Fruit fly (Drosophila melanogaster) whole organism, wandering third instar larva: ENCODE results near the gene Nlg2.
A peak's percentile ranks its signal among the peaks of the same experiment; 100 is the strongest.

Experiments
- Abd-B ChIP-seq: fragments of >200 bp; optimal IDR thresholded peaks from 2 replicates; lab custom pipeline; 2017; ENCODE audit warnings: missing biosample characterization, missing genetic modification characterization
- CG32264 ChIP-seq: fragments of 200-800 bp; sonication (Bioruptor generic); optimal IDR thresholded peaks from 2 replicates; lab custom pipeline; 2016; ENCODE audit warnings: missing biosample characterization, missing genetic modification characterization
- CG9705 ChIP-seq: fragments of 200-800 bp; sonication (Bioruptor generic); optimal IDR thresholded peaks from 2 replicates; lab custom pipeline; 2018; ENCODE audit warnings: missing biosample characterization, mild to moderate bottlenecking, missing genetic modification characterization
- CrebA ChIP-seq: fragments of 200-800 bp; sonication (Bioruptor generic); optimal IDR thresholded peaks from 2 replicates; lab custom pipeline; 2016; ENCODE audit warnings: missing biosample characterization, mild to moderate bottlenecking, missing genetic modification characterization, borderline replicate concordance
- Dfd ChIP-seq: fragments of >200 bp; optimal IDR thresholded peaks from 2 replicates; lab custom pipeline; 2017; ENCODE audit warnings: missing biosample characterization, missing genetic modification characterization
- GATAd ChIP-seq: sonication (Bioruptor generic); optimal IDR thresholded peaks from 2 replicates; lab custom pipeline; 2016; ENCODE audit warnings: missing biosample characterization, missing genetic modification characterization
- HLH106 ChIP-seq: fragments of 200-800 bp; optimal IDR thresholded peaks from 3 replicates; lab custom pipeline; 2019; ENCODE audit warnings: missing biosample characterization, mild to moderate bottlenecking, missing genetic modification characterization, moderate library complexity
- Hnf4 ChIP-seq: fragments of 200-800 bp; sonication (Bioruptor generic); optimal IDR thresholded peaks from 2 replicates; lab custom pipeline; 2016; ENCODE audit warnings: missing biosample characterization, mild to moderate bottlenecking, missing genetic modification characterization
- Hr78 ChIP-seq: fragments of >200 bp; optimal IDR thresholded peaks from 2 replicates; lab custom pipeline; 2017; ENCODE audit warnings: missing biosample characterization, missing genetic modification characterization
- Hr83 ChIP-seq: fragments of 200-300 bp; sonication (Bioruptor generic); optimal IDR thresholded peaks from 2 replicates; lab custom pipeline; 2016; ENCODE audit warnings: missing biosample characterization, mild to moderate bottlenecking, missing genetic modification characterization, moderate library complexity; ENCODE audit not compliant: poor library complexity, severe bottlenecking
- Jra ChIP-seq: sonication (Bioruptor generic); optimal IDR thresholded peaks from 2 replicates; lab custom pipeline; 2016; ENCODE audit warnings: missing biosample characterization, missing genetic modification characterization
- Mio ChIP-seq: sonication (Bioruptor generic); optimal IDR thresholded peaks from 2 replicates; lab custom pipeline; 2016; ENCODE audit warnings: missing biosample characterization, missing genetic modification characterization
- Myc ChIP-seq: fragments of >200 bp; optimal IDR thresholded peaks from 2 replicates; lab custom pipeline; 2017
- N ChIP-seq: fragments of >200 bp; optimal IDR thresholded peaks from 2 replicates; lab custom pipeline; 2018; ENCODE audit warnings: missing biosample characterization, missing external identifiers, missing genetic modification characterization
- OdsH ChIP-seq: fragments of 200-800 bp; sonication (Bioruptor generic); optimal IDR thresholded peaks from 2 replicates; lab custom pipeline; 2016; ENCODE audit warnings: missing biosample characterization, mild to moderate bottlenecking, missing genetic modification characterization
- Rel ChIP-seq, 2 experiments: fragments of 200-800 bp; sonication (Bioruptor generic) in 1 of 2; optimal IDR thresholded peaks; 2 replicates in 1 of 2; 3 replicates in 1 of 2; lab custom pipeline; 2016 to 2019; ENCODE audit warnings: mild to moderate bottlenecking in 2 of 2, missing biosample characterization in 2 of 2, missing genetic modification characterization in 2 of 2, moderate library complexity in 1 of 2
- Sp1 ChIP-seq: fragments of 200-800 bp; sonication (Bioruptor generic); optimal IDR thresholded peaks from 3 replicates; lab custom pipeline; 2019; ENCODE audit warnings: missing biosample characterization, mild to moderate bottlenecking, missing genetic modification characterization, moderate library complexity
- br ChIP-seq: fragments of 200-800 bp; sonication (Bioruptor generic); optimal IDR thresholded peaks from 2 replicates; lab custom pipeline; 2016; ENCODE audit warnings: missing biosample characterization, missing genetic modification characterization
- brk ChIP-seq: fragments of 200-800 bp; sonication (Bioruptor generic); optimal IDR thresholded peaks from 2 replicates; lab custom pipeline; 2016; ENCODE audit warnings: missing biosample characterization, mild to moderate bottlenecking, missing genetic modification characterization
- dl ChIP-seq, 2 experiments: fragments of 175-275, 200-275 bp in 1 of 2; fragments of 200-275 bp in 1 of 2; sonication (Bioruptor generic); optimal IDR thresholded peaks; lab custom pipeline; 2018; ENCODE audit warnings: mild to moderate bottlenecking in 2 of 2, missing biosample characterization in 2 of 2, missing genetic modification characterization in 2 of 2, moderate library complexity in 2 of 2; ENCODE audit not compliant: partially characterized antibody in 2 of 2, insufficient read depth in 1 of 2
- dmrt93B ChIP-seq: fragments of 200-800 bp; sonication (Bioruptor generic); optimal IDR thresholded peaks from 2 replicates; lab custom pipeline; 2018; ENCODE audit warnings: missing biosample characterization, mild to moderate bottlenecking, missing genetic modification characterization
- dsf ChIP-seq: sonication (Bioruptor generic); optimal IDR thresholded peaks from 2 replicates; lab custom pipeline; 2016; ENCODE audit warnings: missing biosample characterization, missing genetic modification characterization, borderline replicate concordance
- foxo ChIP-seq, 2 experiments: fragments of 200-800 bp; sonication (Bioruptor generic); optimal IDR thresholded peaks; 2 replicates in 1 of 2; 3 replicates in 1 of 2; lab custom pipeline; 2016 to 2017; ENCODE audit warnings: missing biosample characterization in 2 of 2, missing genetic modification characterization in 2 of 2
- fru ChIP-seq: fragments of 200-800 bp; sonication (Bioruptor generic); optimal IDR thresholded peaks from 3 replicates; lab custom pipeline; 2016; ENCODE audit warnings: missing biosample characterization, mild to moderate bottlenecking, missing genetic modification characterization
- h ChIP-seq: fragments of 200-800 bp; sonication (Bioruptor generic); optimal IDR thresholded peaks from 3 replicates; lab custom pipeline; 2016; ENCODE audit warnings: missing biosample characterization, mild to moderate bottlenecking, missing genetic modification characterization
- jim ChIP-seq: fragments of 175-275, 200-325 bp; sonication (Bioruptor generic); optimal IDR thresholded peaks from 2 replicates; lab custom pipeline; 2016; ENCODE audit warnings: missing biosample characterization, mild to moderate bottlenecking, missing genetic modification characterization
- pan ChIP-seq: fragments of >200 bp; optimal IDR thresholded peaks from 2 replicates; lab custom pipeline; 2017
- psq ChIP-seq: fragments of 200-800 bp; sonication (Bioruptor generic); optimal IDR thresholded peaks from 3 replicates; lab custom pipeline; 2017; ENCODE audit warnings: missing biosample characterization, mild to moderate bottlenecking, missing genetic modification characterization, moderate library complexity
- sage ChIP-seq: fragments of 200-800 bp; sonication (Bioruptor generic); optimal IDR thresholded peaks from 2 replicates; lab custom pipeline; 2016; ENCODE audit warnings: missing biosample characterization, mild to moderate bottlenecking, missing genetic modification characterization
- sv ChIP-seq: fragments of 200-800 bp; sonication (Bioruptor generic); optimal IDR thresholded peaks from 3 replicates; lab custom pipeline; 2016; ENCODE audit warnings: missing biosample characterization, missing genetic modification characterization
- usp ChIP-seq: fragments of >200 bp; optimal IDR thresholded peaks from 2 replicates; lab custom pipeline; 2017; ENCODE audit warnings: missing biosample characterization, missing genetic modification characterization
- woc ChIP-seq: sonication (Bioruptor generic); optimal IDR thresholded peaks from 2 replicates; lab custom pipeline; 2016; ENCODE audit warnings: missing biosample characterization, mild to moderate bottlenecking, missing genetic modification characterization

The Nlg2 gene

dm6 chr2L:6913964-6914363, 39.3 kb downstream of the Nlg2 start, which contains the start of gene Wee1:
TSS of gene Wee1 (minus strand) at chr2L:6914138.
- TF ChIP-seq Jra (GFP tag; lab: Kevin White, UChicago) (no peak), CG32264 (GFP tag; lab: Kevin White, UChicago) (no peak)

- TF ChIP-seq dmrt93B (GFP tag; lab: Kevin White, UChicago) (no peak), GATAd (no peak), dsf (GFP tag; lab: Kevin White, UChicago) (no peak), N (GFP tag; lab: Kevin White, UChicago) (no peak), dl (GFP tag; optimal IDR thresholded peaks at IDR 0.05; lab: Kevin White, UChicago; ENCODE audit: insufficient read depth in 1 of 2, partially characterized antibody in 2 of 2) (no peak), sv (GFP tag; lab: Kevin White, UChicago) (no peak), foxo (GFP tag; optimal IDR thresholded peaks at IDR 0.05; lab: Kevin White, UChicago) (no peak), br (GFP tag; lab: Kevin White, UChicago) (no peak), Rel (GFP tag; optimal IDR thresholded peaks at IDR 0.05; lab: Kevin White, UChicago) (no peak), Rel (tag; optimal IDR thresholded peaks at IDR 0.05; lab: Kevin White, UChicago) (no peak), usp (GFP tag; lab: Kevin White, UChicago) (no peak), sage (GFP tag; lab: Kevin White, UChicago) (no peak), woc (GFP tag; lab: Kevin White, UChicago) (no peak), h (GFP tag; lab: Kevin White, UChicago) (no peak), Hr83 (GFP tag; lab: Kevin White, UChicago) (no peak), pan (lab: Kevin White, UChicago) (no peak), brk (GFP tag; lab: Kevin White, UChicago) (no peak), Abd-B (GFP tag; lab: Kevin White, UChicago) (no peak)
Observed at dm6 chr2L:6916345-6916744, 41.6 kb downstream of the Nlg2 start, which contains the start of gene CG32829. TSS of gene CG32829 (minus strand) at chr2L:6916445.

- TF ChIP-seq dmrt93B (GFP tag; lab: Kevin White, UChicago) (no peak), Sp1 (GFP tag; lab: Kevin White, UChicago) (peak; percentile 80), CG9705 (GFP tag; lab: Kevin White, UChicago) (peak; percentile 28), Hr78 (GFP tag; lab: Kevin White, UChicago) (no peak), OdsH (GFP tag; lab: Kevin White, UChicago) (peak; percentile 51), jim (GFP tag; lab: Kevin White, UChicago) (no peak), Rel (GFP tag; optimal IDR thresholded peaks at IDR 0.05; lab: Kevin White, UChicago) (no peak), Rel (tag; optimal IDR thresholded peaks at IDR 0.05; lab: Kevin White, UChicago) (peak; percentile 24), HLH106 (tag; lab: Kevin White, UChicago) (peak; percentile 82), fru (GFP tag; lab: Kevin White, UChicago) (no peak), sage (GFP tag; lab: Kevin White, UChicago) (no peak), brk (GFP tag; lab: Kevin White, UChicago) (no peak), Mio (GFP tag; lab: Kevin White, UChicago) (no peak), pan (lab: Kevin White, UChicago) (peak; percentile 87), Hnf4 (GFP tag; lab: Kevin White, UChicago) (no peak), Dfd (GFP tag; lab: Kevin White, UChicago) (no peak), Myc (lab: Kevin White, UChicago) (peak; percentile 60), psq (peak; percentile 69), foxo (GFP tag; optimal IDR thresholded peaks at IDR 0.05; lab: Kevin White, UChicago) (no peak), woc (GFP tag; lab: Kevin White, UChicago) (peak; percentile 55), CrebA (GFP tag; lab: Kevin White, UChicago) (no peak), Abd-B (GFP tag; lab: Kevin White, UChicago) (no peak)
- TF ChIP-seq, all 38 proteins: peak for 9
Observed at dm6 chr2L:6918517-6919202, 44.0 kb downstream of the Nlg2 start, which contains the start of gene nop5. TSS of gene nop5 (minus strand) at chr2L:6918743.
